Fruit fly (Drosophila melanogaster): ENCODE measurements around the gene spi.

spi gene

DNA sequence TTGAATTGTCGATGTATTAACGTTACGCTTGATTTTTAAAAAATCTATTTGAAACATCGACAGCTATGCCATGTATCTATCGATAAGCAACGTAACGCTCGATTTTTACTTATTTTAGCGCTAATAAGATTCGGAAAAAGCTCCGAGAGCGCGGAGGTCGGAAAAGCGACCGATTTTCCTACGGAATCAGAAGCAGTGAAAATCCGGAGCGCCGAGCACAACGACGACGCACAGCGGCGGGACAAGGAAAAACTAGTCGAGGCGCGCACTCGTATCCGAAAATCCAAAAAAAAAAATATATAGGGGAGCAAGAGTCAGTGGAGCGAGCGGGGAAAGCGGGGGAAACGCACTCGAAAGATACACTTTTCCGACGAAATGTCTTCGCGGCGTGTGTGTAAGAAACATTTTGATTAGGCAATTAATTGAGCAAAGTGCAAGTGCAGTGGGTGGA lies 58.5 kb downstream of the spi start, which contains the start of gene CG10132 (continued):
- TF ChIP-seq CG4328 (GFP tag; optimal IDR thresholded peaks at IDR 0.05) (no peak), Kr (GFP tag; optimal IDR thresholded peaks at IDR 0.05) (no peak), CkIIα-i1 (GFP tag; IDR thresholded peaks at IDR 0.05) (no peak), cad (GFP tag; optimal IDR thresholded peaks at IDR 0.05) (no peak), CG12155 (GFP tag; optimal IDR thresholded peaks at IDR 0.05) (no peak), Dip2 (GFP tag; IDR thresholded peaks at IDR 0.05) (no peak), ttk (GFP tag; IDR thresholded peaks at IDR 0.05) (no peak), nerfin-1 (tag; optimal IDR thresholded peaks at IDR 0.05) (no peak), pum (GFP tag; optimal IDR thresholded peaks at IDR 0.05) (no peak), CG7357 (GFP tag; IDR thresholded peaks at IDR 0.05) (no peak), ATbp (GFP tag; optimal IDR thresholded peaks at IDR 0.05) (no peak), nom (GFP tag; optimal IDR thresholded peaks at IDR 0.05) (no peak), emc (GFP tag; optimal IDR thresholded peaks at IDR 0.05) (no peak), CG4707 (GFP tag; optimal IDR thresholded peaks at IDR 0.05) (no peak), CG9876 (GFP tag; optimal IDR thresholded peaks at IDR 0.05) (no peak), Camta (GFP tag; optimal IDR thresholded peaks at IDR 0.05) (no peak), NC2β (GFP tag; optimal IDR thresholded peaks at IDR 0.05) (no peak), Meics (GFP tag; optimal IDR thresholded peaks at IDR 0.05) (no peak), grn (GFP tag; optimal IDR thresholded peaks at IDR 0.05) (no peak), fd102C (GFP tag; optimal IDR thresholded peaks at IDR 0.05) (no peak), CG43689 (GFP tag; IDR thresholded peaks at IDR 0.05) (no peak), dimm (GFP tag; IDR thresholded peaks at IDR 0.05) (no peak), cas (GFP tag; IDR thresholded peaks at IDR 0.05) (no peak), Hr3 (GFP tag; optimal IDR thresholded peaks at IDR 0.05) (no peak), YL-1 (GFP tag; optimal IDR thresholded peaks at IDR 0.05) (peak; percentile 13), dati (GFP tag; IDR thresholded peaks at IDR 0.05) (no peak), h (optimal IDR thresholded peaks at IDR 0.05) (no peak), Nf-YB (GFP tag; optimal IDR thresholded peaks at IDR 0.05) (no peak), odd (GFP tag; optimal IDR thresholded peaks at IDR 0.05) (no peak), CG1792 (GFP tag; optimal IDR thresholded peaks at IDR 0.05) (no peak), CG10462 (GFP tag; optimal IDR thresholded peaks at IDR 0.05) (no peak), lbe (GFP tag; optimal IDR thresholded peaks at IDR 0.05) (no peak), BtbVII (GFP tag; optimal IDR thresholded peaks at IDR 0.05) (no peak), BEAF-32 (GFP tag; optimal IDR thresholded peaks at IDR 0.05) (peak; percentile 25), Hr39 (optimal IDR thresholded peaks at IDR 0.05) (no peak), D19B (GFP tag; optimal IDR thresholded peaks at IDR 0.05) (no peak), sob (GFP tag; IDR thresholded peaks at IDR 0.05) (no peak), sens-2 (GFP tag; IDR thresholded peaks at IDR 0.05) (no peak), Atf3 (GFP tag; optimal IDR thresholded peaks at IDR 0.05) (no peak), CG15696 (tag; optimal IDR thresholded peaks at IDR 0.05) (no peak), pros (GFP tag; optimal IDR thresholded peaks at IDR 0.05) (no peak), kay (GFP tag; optimal IDR thresholded peaks at IDR 0.05) (no peak), stc (GFP tag; IDR thresholded peaks at IDR 0.05) (no peak), Ssrp (tag; optimal IDR thresholded peaks at IDR 0.05) (no peak), lilli (GFP tag; optimal IDR thresholded peaks at IDR 0.05) (no peak), shn (GFP tag; optimal IDR thresholded peaks at IDR 0.05) (no peak), chn (GFP tag; optimal IDR thresholded peaks at IDR 0.05) (no peak), nerfin-2 (GFP tag; IDR thresholded peaks at IDR 0.05; ENCODE audit: partially characterized antibody) (peak; percentile 26; the same call in 1 of the 2 replicates), zen (tag; optimal IDR thresholded peaks at IDR 0.05) (no peak), toy (GFP tag; IDR thresholded peaks at IDR 0.05) (no peak), mam (GFP tag; optimal IDR thresholded peaks at IDR 0.05) (no peak), CG31441 (GFP tag; IDR thresholded peaks at IDR 0.05) (no peak), CG4282 (GFP tag; optimal IDR thresholded peaks at IDR 0.05) (no peak), CG7556 (GFP tag; optimal IDR thresholded peaks at IDR 0.05) (no peak)
